Fruit fly (Drosophila melanogaster) whole organism, wandering third instar larva: ENCODE measurements around the gene Gr93c.
A peak's percentile ranks its signal among the peaks of the same experiment; 100 is the strongest.

Experiments
- Abd-B ChIP-seq: fragments of >200 bp; optimal IDR thresholded peaks from 2 replicates; lab custom pipeline; 2017; ENCODE audit warnings: missing biosample characterization, missing genetic modification characterization
- CG32264 ChIP-seq: fragments of 200-800 bp; sonication (Bioruptor generic); optimal IDR thresholded peaks from 2 replicates; lab custom pipeline; 2016; ENCODE audit warnings: missing biosample characterization, missing genetic modification characterization
- CG9705 ChIP-seq: fragments of 200-800 bp; sonication (Bioruptor generic); optimal IDR thresholded peaks from 2 replicates; lab custom pipeline; 2018; ENCODE audit warnings: missing biosample characterization, mild to moderate bottlenecking, missing genetic modification characterization
- CrebA ChIP-seq: fragments of 200-800 bp; sonication (Bioruptor generic); optimal IDR thresholded peaks from 2 replicates; lab custom pipeline; 2016; ENCODE audit warnings: missing biosample characterization, mild to moderate bottlenecking, missing genetic modification characterization, borderline replicate concordance
- Dfd ChIP-seq: fragments of >200 bp; optimal IDR thresholded peaks from 2 replicates; lab custom pipeline; 2017; ENCODE audit warnings: missing biosample characterization, missing genetic modification characterization
- Dif ChIP-seq: fragments of 200-275, 200-300 bp; sonication (Bioruptor generic); optimal IDR thresholded peaks from 2 replicates; lab custom pipeline; 2018; ENCODE audit warnings: missing biosample characterization, missing genetic modification characterization; ENCODE audit not compliant: partially characterized antibody
- GATAd ChIP-seq: sonication (Bioruptor generic); optimal IDR thresholded peaks from 2 replicates; lab custom pipeline; 2016; ENCODE audit warnings: missing biosample characterization, missing genetic modification characterization
- HLH106 ChIP-seq: fragments of 200-800 bp; optimal IDR thresholded peaks from 3 replicates; lab custom pipeline; 2019; ENCODE audit warnings: missing biosample characterization, mild to moderate bottlenecking, missing genetic modification characterization, moderate library complexity
- Hnf4 ChIP-seq: fragments of 200-800 bp; sonication (Bioruptor generic); optimal IDR thresholded peaks from 2 replicates; lab custom pipeline; 2016; ENCODE audit warnings: missing biosample characterization, mild to moderate bottlenecking, missing genetic modification characterization
- Hr78 ChIP-seq: fragments of >200 bp; optimal IDR thresholded peaks from 2 replicates; lab custom pipeline; 2017; ENCODE audit warnings: missing biosample characterization, missing genetic modification characterization
- Hr83 ChIP-seq: fragments of 200-300 bp; sonication (Bioruptor generic); optimal IDR thresholded peaks from 2 replicates; lab custom pipeline; 2016; ENCODE audit warnings: missing biosample characterization, mild to moderate bottlenecking, missing genetic modification characterization, moderate library complexity; ENCODE audit not compliant: poor library complexity, severe bottlenecking
- Jra ChIP-seq: sonication (Bioruptor generic); optimal IDR thresholded peaks from 2 replicates; lab custom pipeline; 2016; ENCODE audit warnings: missing biosample characterization, missing genetic modification characterization
- Mio ChIP-seq: sonication (Bioruptor generic); optimal IDR thresholded peaks from 2 replicates; lab custom pipeline; 2016; ENCODE audit warnings: missing biosample characterization, missing genetic modification characterization
- Myc ChIP-seq: fragments of >200 bp; optimal IDR thresholded peaks from 2 replicates; lab custom pipeline; 2017
- N ChIP-seq: fragments of >200 bp; optimal IDR thresholded peaks from 2 replicates; lab custom pipeline; 2018; ENCODE audit warnings: missing biosample characterization, missing external identifiers, missing genetic modification characterization
- OdsH ChIP-seq: fragments of 200-800 bp; sonication (Bioruptor generic); optimal IDR thresholded peaks from 2 replicates; lab custom pipeline; 2016; ENCODE audit warnings: missing biosample characterization, mild to moderate bottlenecking, missing genetic modification characterization
- Rel ChIP-seq, 2 experiments: fragments of 200-800 bp; sonication (Bioruptor generic) in 1 of 2; optimal IDR thresholded peaks; 2 replicates in 1 of 2; 3 replicates in 1 of 2; lab custom pipeline; 2016 to 2019; ENCODE audit warnings: mild to moderate bottlenecking in 2 of 2, missing biosample characterization in 2 of 2, missing genetic modification characterization in 2 of 2, moderate library complexity in 1 of 2
- Sp1 ChIP-seq: fragments of 200-800 bp; sonication (Bioruptor generic); optimal IDR thresholded peaks from 3 replicates; lab custom pipeline; 2019; ENCODE audit warnings: missing biosample characterization, mild to moderate bottlenecking, missing genetic modification characterization, moderate library complexity
- Vsx2 ChIP-seq: fragments of 200-300, 225-300 bp; sonication (Bioruptor generic); optimal IDR thresholded peaks from 2 replicates; lab custom pipeline; 2018; ENCODE audit warnings: missing biosample characterization, missing genetic modification characterization; ENCODE audit not compliant: partially characterized antibody
- br ChIP-seq: fragments of 200-800 bp; sonication (Bioruptor generic); optimal IDR thresholded peaks from 2 replicates; lab custom pipeline; 2016; ENCODE audit warnings: missing biosample characterization, missing genetic modification characterization
- brk ChIP-seq: fragments of 200-800 bp; sonication (Bioruptor generic); optimal IDR thresholded peaks from 2 replicates; lab custom pipeline; 2016; ENCODE audit warnings: missing biosample characterization, mild to moderate bottlenecking, missing genetic modification characterization
- dl ChIP-seq, 2 experiments: fragments of 175-275, 200-275 bp in 1 of 2; fragments of 200-275 bp in 1 of 2; sonication (Bioruptor generic); optimal IDR thresholded peaks; lab custom pipeline; 2018; ENCODE audit warnings: mild to moderate bottlenecking in 2 of 2, missing biosample characterization in 2 of 2, missing genetic modification characterization in 2 of 2, moderate library complexity in 2 of 2; ENCODE audit not compliant: partially characterized antibody in 2 of 2, insufficient read depth in 1 of 2
- dmrt93B ChIP-seq: fragments of 200-800 bp; sonication (Bioruptor generic); optimal IDR thresholded peaks from 2 replicates; lab custom pipeline; 2018; ENCODE audit warnings: missing biosample characterization, mild to moderate bottlenecking, missing genetic modification characterization
- dsf ChIP-seq: sonication (Bioruptor generic); optimal IDR thresholded peaks from 2 replicates; lab custom pipeline; 2016; ENCODE audit warnings: missing biosample characterization, missing genetic modification characterization, borderline replicate concordance
- ey ChIP-seq: fragments of 200-800 bp; sonication (Bioruptor generic); optimal IDR thresholded peaks from 2 replicates; lab custom pipeline; 2016; ENCODE audit warnings: missing biosample characterization, missing genetic modification characterization
- foxo ChIP-seq, 2 experiments: fragments of 200-800 bp; sonication (Bioruptor generic); optimal IDR thresholded peaks; 2 replicates in 1 of 2; 3 replicates in 1 of 2; lab custom pipeline; 2016 to 2017; ENCODE audit warnings: missing biosample characterization in 2 of 2, missing genetic modification characterization in 2 of 2
- fru ChIP-seq: fragments of 200-800 bp; sonication (Bioruptor generic); optimal IDR thresholded peaks from 3 replicates; lab custom pipeline; 2016; ENCODE audit warnings: missing biosample characterization, mild to moderate bottlenecking, missing genetic modification characterization
- h ChIP-seq: fragments of 200-800 bp; sonication (Bioruptor generic); optimal IDR thresholded peaks from 3 replicates; lab custom pipeline; 2016; ENCODE audit warnings: missing biosample characterization, mild to moderate bottlenecking, missing genetic modification characterization
- jim ChIP-seq: fragments of 175-275, 200-325 bp; sonication (Bioruptor generic); optimal IDR thresholded peaks from 2 replicates; lab custom pipeline; 2016; ENCODE audit warnings: missing biosample characterization, mild to moderate bottlenecking, missing genetic modification characterization
- lola ChIP-seq: fragments of >200 bp; optimal IDR thresholded peaks from 2 replicates; lab custom pipeline; 2017; ENCODE audit warnings: missing biosample characterization, missing genetic modification characterization
- pan ChIP-seq: fragments of >200 bp; optimal IDR thresholded peaks from 2 replicates; lab custom pipeline; 2017
- psq ChIP-seq: fragments of 200-800 bp; sonication (Bioruptor generic); optimal IDR thresholded peaks from 3 replicates; lab custom pipeline; 2017; ENCODE audit warnings: missing biosample characterization, mild to moderate bottlenecking, missing genetic modification characterization, moderate library complexity
- rgr ChIP-seq: fragments of 200-800 bp; sonication (Bioruptor generic); optimal IDR thresholded peaks from 3 replicates; lab custom pipeline; 2016; ENCODE audit warnings: missing biosample characterization, mild to moderate bottlenecking, missing genetic modification characterization
- sage ChIP-seq: fragments of 200-800 bp; sonication (Bioruptor generic); optimal IDR thresholded peaks from 2 replicates; lab custom pipeline; 2016; ENCODE audit warnings: missing biosample characterization, mild to moderate bottlenecking, missing genetic modification characterization
- sv ChIP-seq: fragments of 200-800 bp; sonication (Bioruptor generic); optimal IDR thresholded peaks from 3 replicates; lab custom pipeline; 2016; ENCODE audit warnings: missing biosample characterization, missing genetic modification characterization
- tai ChIP-seq: sonication (Bioruptor generic); optimal IDR thresholded peaks from 2 replicates; lab custom pipeline; 2016; ENCODE audit warnings: missing biosample characterization, missing genetic modification characterization
- usp ChIP-seq: fragments of >200 bp; optimal IDR thresholded peaks from 2 replicates; lab custom pipeline; 2017; ENCODE audit warnings: missing biosample characterization, missing genetic modification characterization
- woc ChIP-seq: sonication (Bioruptor generic); optimal IDR thresholded peaks from 2 replicates; lab custom pipeline; 2016; ENCODE audit warnings: missing biosample characterization, mild to moderate bottlenecking, missing genetic modification characterization

Gr93c gene

DNA sequence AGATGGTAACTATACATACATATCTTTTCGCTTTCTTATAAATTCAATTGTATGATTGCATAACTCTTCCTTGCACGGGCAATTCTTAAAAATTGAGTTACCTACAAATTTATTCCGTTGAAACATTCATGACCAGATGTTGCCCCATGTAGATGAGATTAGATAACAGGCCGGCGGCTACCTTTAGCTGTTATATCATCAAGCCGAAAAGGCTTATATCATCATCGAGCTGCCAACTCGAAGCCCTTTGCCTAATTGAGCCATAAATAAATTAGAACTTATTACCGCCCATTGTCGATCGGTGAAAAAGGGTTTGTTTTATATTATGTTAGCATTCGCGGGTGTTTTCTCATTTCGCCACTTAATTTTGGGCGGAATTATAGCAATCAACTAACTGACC is 4.6 kb downstream of the Gr93c start:
- TF ChIP-seq Dif (GFP tag; lab: Kevin White, UChicago) (no peak), CrebA (GFP tag; lab: Kevin White, UChicago) (no peak), pan (no peak), usp (GFP tag; lab: Kevin White, UChicago) (no peak), fru (GFP tag; lab: Kevin White, UChicago) (no peak), tai (GFP tag; lab: Kevin White, UChicago) (no peak), Myc (no peak), br (GFP tag; lab: Kevin White, UChicago) (no peak), ey (GFP tag; lab: Kevin White, UChicago) (no peak), Jra (GFP tag; lab: Kevin White, UChicago) (no peak), brk (GFP tag; lab: Kevin White, UChicago) (no peak), CG9705 (GFP tag; lab: Kevin White, UChicago) (no peak), sage (GFP tag; lab: Kevin White, UChicago) (no peak), jim (GFP tag; lab: Kevin White, UChicago) (no peak)

DNA sequence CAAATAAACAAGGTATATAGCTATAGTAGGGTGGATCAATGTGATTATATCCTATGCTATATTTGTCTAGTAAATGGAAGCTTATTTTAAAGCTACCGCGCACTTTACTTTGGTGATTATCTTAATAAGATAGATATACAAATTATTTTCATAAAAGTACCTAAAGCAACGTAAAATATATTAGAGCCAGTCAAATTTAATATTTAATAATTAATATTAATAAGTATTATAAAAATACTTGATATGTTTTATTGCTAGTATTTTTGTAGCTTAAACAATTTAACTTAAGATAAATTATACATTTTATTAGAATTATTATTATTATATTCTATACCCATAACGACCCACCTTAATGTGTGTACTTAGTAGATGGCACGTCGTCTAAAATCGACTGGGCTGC is 5.4 kb downstream of the Gr93c start:
- TF ChIP-seq woc (no peak), usp (GFP tag; lab: Kevin White, UChicago) (no peak), Hr83 (GFP tag; lab: Kevin White, UChicago) (no peak), Myc (no peak), rgr (GFP tag; lab: Kevin White, UChicago) (peak; percentile 32), Vsx2 (no peak), Abd-B (GFP tag; lab: Kevin White, UChicago) (no peak), OdsH (GFP tag; lab: Kevin White, UChicago) (peak; percentile 19), psq (GFP tag; lab: Kevin White, UChicago) (peak; percentile 4), fru (GFP tag; lab: Kevin White, UChicago) (no peak), Sp1 (GFP tag; lab: Kevin White, UChicago) (peak; percentile 70), CG9705 (GFP tag; lab: Kevin White, UChicago) (no peak), foxo (GFP tag; optimal IDR thresholded peaks at IDR 0.05; lab: Kevin White, UChicago) (peak in 1 of 2 experiments; percentile 42), dsf (no peak), tai (GFP tag; lab: Kevin White, UChicago) (no peak), jim (GFP tag; lab: Kevin White, UChicago) (no peak), Mio (GFP tag; lab: Kevin White, UChicago) (no peak), Hnf4 (GFP tag; lab: Kevin White, UChicago) (peak; percentile 27), br (GFP tag; lab: Kevin White, UChicago) (no peak), sage (GFP tag; lab: Kevin White, UChicago) (no peak), CrebA (GFP tag; lab: Kevin White, UChicago) (no peak), pan (no peak), brk (GFP tag; lab: Kevin White, UChicago) (no peak), Hr78 (GFP tag; lab: Kevin White, UChicago) (no peak), Dfd (GFP tag; lab: Kevin White, UChicago) (no peak), lola (GFP tag; lab: Kevin White, UChicago) (no peak), HLH106 (tag; lab: Kevin White, UChicago) (peak; percentile 64), Rel (GFP tag; optimal IDR thresholded peaks at IDR 0.05; lab: Kevin White, UChicago) (no peak), Rel (tag; optimal IDR thresholded peaks at IDR 0.05; lab: Kevin White, UChicago) (no peak), dmrt93B (GFP tag; lab: Kevin White, UChicago) (no peak), sv (GFP tag; lab: Kevin White, UChicago) (no peak), CG32264 (GFP tag; lab: Kevin White, UChicago) (no peak), ey (GFP tag; lab: Kevin White, UChicago) (no peak), h (GFP tag; lab: Kevin White, UChicago) (no peak), GATAd (GFP tag; lab: Kevin White, UChicago) (no peak), dl (GFP tag; optimal IDR thresholded peaks at IDR 0.05; lab: Kevin White, UChicago; ENCODE audit: insufficient read depth in 1 of 2, partially characterized antibody in 2 of 2) (no peak), Dif (GFP tag; lab: Kevin White, UChicago) (no peak), Jra (GFP tag; lab: Kevin White, UChicago) (no peak), N (no peak)
- TF ChIP-seq, all 38 proteins: peak for 7
